Fruit fly (Drosophila melanogaster) whole organism, embryonic: Measurements from ENCODE around the gene CG32066.

Experiments
- Atf3 ChIP-seq: fragments of 200-800 bp; sonication (Bioruptor generic); optimal IDR thresholded peaks from 3 replicates; lab custom pipeline; 2016; ENCODE audit warnings: missing biosample characterization, missing genetic modification characterization
- B-H1 ChIP-seq: fragments of 200-800 bp; sonication (Bioruptor generic); IDR thresholded peaks from 3 replicates; pipeline ENCODE4 v1.3.6; 2022; ENCODE audit warnings: missing biosample characterization, missing genetic modification characterization
- Bgb ChIP-seq: fragments of 200-800 bp; sonication (Bioruptor generic); IDR thresholded peaks from 2 replicates; pipeline ENCODE4 v1.3.6; 2022; ENCODE audit warnings: missing biosample characterization, missing genetic modification characterization; ENCODE audit not compliant: partially characterized antibody
- Blimp-1 ChIP-seq: fragments of 200-800 bp; sonication (Bioruptor generic); optimal IDR thresholded peaks from 3 replicates; lab custom pipeline; 2018; ENCODE audit warnings: missing biosample characterization, missing genetic modification characterization, mild to moderate bottlenecking, moderate library complexity, missing genetic modification reagents
- CG10543 ChIP-seq: fragments of 200-800 bp; sonication (Bioruptor generic); optimal IDR thresholded peaks from 3 replicates; lab custom pipeline; 2017; ENCODE audit warnings: missing biosample characterization, mild to moderate bottlenecking, missing genetic modification characterization, moderate library complexity
- CG11504 ChIP-seq: fragments of 200-800 bp; sonication (Bioruptor generic); optimal IDR thresholded peaks from 3 replicates; lab custom pipeline; 2019; ENCODE audit warnings: missing biosample characterization, mild to moderate bottlenecking, missing genetic modification characterization, moderate library complexity
- CG12219 ChIP-seq: fragments of 200-800 bp; sonication (Bioruptor generic); optimal IDR thresholded peaks from 3 replicates; lab custom pipeline; 2018; ENCODE audit warnings: missing biosample characterization, mild to moderate bottlenecking, missing genetic modification characterization
- CG13296 ChIP-seq: fragments of 200-800 bp; sonication (Bioruptor generic); optimal IDR thresholded peaks from 3 replicates; lab custom pipeline; 2018; ENCODE audit warnings: missing biosample characterization, mild to moderate bottlenecking, missing genetic modification characterization
- CG13424 ChIP-seq: fragments of 200-800 bp; sonication (Bioruptor generic); optimal IDR thresholded peaks from 2 replicates; lab custom pipeline; 2019; ENCODE audit warnings: missing biosample characterization, mild to moderate bottlenecking, missing genetic modification characterization, moderate library complexity
- CG14014 ChIP-seq: fragments of 200-800 bp; sonication (Bioruptor generic); IDR thresholded peaks from 2 replicates; pipeline ENCODE4 v1.3.6; 2022; ENCODE audit warnings: missing biosample characterization, missing genetic modification characterization
- CG14965 ChIP-seq: fragments of 200-800 bp; sonication (Bioruptor generic); optimal IDR thresholded peaks from 2 replicates; lab custom pipeline; 2016; ENCODE audit warnings: missing biosample characterization, missing genetic modification characterization, borderline replicate concordance
- CG15011 ChIP-seq: fragments of 200-800 bp; sonication (Bioruptor generic); optimal IDR thresholded peaks from 3 replicates; lab custom pipeline; 2018; ENCODE audit warnings: missing biosample characterization, mild to moderate bottlenecking, missing genetic modification characterization
- CG15601 ChIP-seq: fragments of 200-800 bp; sonication (Bioruptor generic); optimal IDR thresholded peaks from 3 replicates; lab custom pipeline; 2019; ENCODE audit warnings: missing biosample characterization, mild to moderate bottlenecking, missing genetic modification characterization, moderate library complexity
- CG1832 ChIP-seq: fragments of 200-800 bp; sonication (Bioruptor generic); optimal IDR thresholded peaks from 2 replicates; lab custom pipeline; 2017; ENCODE audit warnings: missing biosample characterization, mild to moderate bottlenecking, missing genetic modification characterization, inconsistent platforms
- CG31388 ChIP-seq: fragments of 200-800 bp; sonication (Bioruptor generic); optimal IDR thresholded peaks from 2 replicates; lab custom pipeline; 2016; ENCODE audit warnings: missing biosample characterization, missing genetic modification characterization
- CG4282 ChIP-seq: fragments of 200-800 bp; sonication (Bioruptor generic); optimal IDR thresholded peaks from 2 replicates; lab custom pipeline; 2016; ENCODE audit warnings: missing biosample characterization, missing genetic modification characterization
- CG4360 ChIP-seq: fragments of 200-800 bp; sonication (Bioruptor generic); IDR thresholded peaks from 2 replicates; pipeline ENCODE4 v1.3.6; 2022; ENCODE audit warnings: missing biosample characterization, missing genetic modification characterization
- CG4424 ChIP-seq: fragments of 200-800 bp; sonication (Bioruptor generic); optimal IDR thresholded peaks from 3 replicates; lab custom pipeline; 2016; ENCODE audit warnings: missing biosample characterization, missing genetic modification characterization
- CG5245 ChIP-seq: fragments of 200-800 bp; sonication (Bioruptor generic); optimal IDR thresholded peaks from 3 replicates; lab custom pipeline; 2016; ENCODE audit warnings: missing biosample characterization, missing genetic modification characterization
- CG6254 ChIP-seq: fragments of 200-800 bp; sonication (Bioruptor generic); optimal IDR thresholded peaks from 3 replicates; lab custom pipeline; 2017; ENCODE audit warnings: mild to moderate bottlenecking, missing biosample characterization, missing genetic modification reagents, missing genetic modification characterization
- CG6654 ChIP-seq: fragments of 200-800 bp; sonication (Bioruptor generic); optimal IDR thresholded peaks from 2 replicates; lab custom pipeline; 2017; ENCODE audit warnings: missing biosample characterization, mild to moderate bottlenecking, missing genetic modification characterization
- CG6765 ChIP-seq: fragments of 200-800 bp; sonication (Bioruptor generic); optimal IDR thresholded peaks from 3 replicates; lab custom pipeline; 2017; ENCODE audit warnings: missing biosample characterization, mild to moderate bottlenecking, missing genetic modification characterization
- CG9876 ChIP-seq: fragments of 200-800 bp; sonication (Bioruptor generic); optimal IDR thresholded peaks from 2 replicates; lab custom pipeline; 2016; ENCODE audit warnings: missing biosample characterization, missing genetic modification characterization
- Dfd ChIP-seq, 2 experiments: fragments of >200 bp; optimal IDR thresholded peaks; 2 replicates each; lab custom pipeline; 2017; ENCODE audit warnings: missing biosample characterization in 2 of 2, missing genetic modification characterization in 2 of 2
- Doc3 ChIP-seq: fragments of 200-800 bp; sonication (Bioruptor generic); IDR thresholded peaks from 3 replicates; pipeline ENCODE4 v1.3.6; 2022; ENCODE audit warnings: missing biosample characterization, missing genetic modification characterization; ENCODE audit not compliant: partially characterized antibody
- Gug ChIP-seq: fragments of 200-800 bp; sonication (Bioruptor generic); IDR thresholded peaks from 4 replicates; pipeline ENCODE4 v1.3.6; 2022; ENCODE audit warnings: missing biosample characterization, missing genetic modification characterization
- Hey ChIP-seq: fragments of 200-800 bp; sonication (Bioruptor generic); optimal IDR thresholded peaks from 3 replicates; lab custom pipeline; 2018; ENCODE audit warnings: missing biosample characterization, mild to moderate bottlenecking, missing genetic modification characterization
- Hsf ChIP-seq: fragments of 200-800 bp; sonication (Bioruptor generic); optimal IDR thresholded peaks from 3 replicates; lab custom pipeline; 2016; ENCODE audit warnings: missing biosample characterization, missing genetic modification characterization
- Lhr ChIP-seq: fragments of 200-800 bp; sonication (Bioruptor generic); optimal IDR thresholded peaks from 3 replicates; lab custom pipeline; 2017; ENCODE audit warnings: mild to moderate bottlenecking, missing biosample characterization, missing genetic modification reagents, missing genetic modification characterization
- Myb ChIP-seq: fragments of 200-800 bp; sonication (Bioruptor generic); optimal IDR thresholded peaks from 2 replicates; lab custom pipeline; 2016; ENCODE audit warnings: missing biosample characterization, missing genetic modification characterization
- Optix ChIP-seq: fragments of 200-800 bp; sonication (Bioruptor generic); IDR thresholded peaks from 3 replicates; pipeline ENCODE4 v1.3.6; 2022; ENCODE audit warnings: missing biosample characterization, missing genetic modification characterization
- Ssrp ChIP-seq: fragments of 200-800 bp; sonication (Bioruptor generic); optimal IDR thresholded peaks from 2 replicates; lab custom pipeline; 2018; ENCODE audit warnings: missing biosample characterization, mild to moderate bottlenecking, missing genetic modification characterization, moderate library complexity
- Stat92E ChIP-seq, 3 experiments: fragments of >200 bp in 2 of 3; fragments of 200-800 bp in 1 of 3; sonication (Bioruptor generic) in 1 of 3; optimal IDR thresholded peaks; 2 replicates each; lab custom pipeline; 2017 to 2019; ENCODE audit warnings: missing biosample characterization in 3 of 3, missing genetic modification characterization in 3 of 3, mild to moderate bottlenecking in 1 of 3, moderate library complexity in 1 of 3
- Xbp1 ChIP-seq: fragments of 200-800 bp; sonication (Bioruptor generic); optimal IDR thresholded peaks from 3 replicates; lab custom pipeline; 2016; ENCODE audit warnings: missing biosample characterization, mild to moderate bottlenecking, missing genetic modification characterization
- ac ChIP-seq: fragments of 200-800 bp; sonication (Bioruptor generic); optimal IDR thresholded peaks from 3 replicates; lab custom pipeline; 2017; ENCODE audit warnings: missing biosample characterization, mild to moderate bottlenecking, missing genetic modification characterization
- bab2 ChIP-seq: fragments of 200-800 bp; sonication (Bioruptor generic); optimal IDR thresholded peaks from 2 replicates; lab custom pipeline; 2016; ENCODE audit warnings: missing biosample characterization, missing genetic modification characterization
- br ChIP-seq: fragments of >200 bp; optimal IDR thresholded peaks from 2 replicates; lab custom pipeline; 2017
- ci ChIP-seq: fragments of 200-800 bp; sonication (Bioruptor generic); IDR thresholded peaks from 3 replicates; pipeline ENCODE4 v1.3.6; 2022; ENCODE audit warnings: missing biosample characterization, missing genetic modification characterization
- crc ChIP-seq: fragments of 200-800 bp; sonication (Bioruptor generic); optimal IDR thresholded peaks from 2 replicates; lab custom pipeline; 2016; ENCODE audit warnings: missing biosample characterization, missing genetic modification characterization
- crp ChIP-seq, 2 experiments: fragments of 200-800 bp; sonication (Bioruptor generic); optimal IDR thresholded peaks; 2 replicates in 1 of 2; 3 replicates in 1 of 2; lab custom pipeline; 2017; ENCODE audit warnings: missing biosample characterization in 2 of 2, missing genetic modification characterization in 2 of 2, mild to moderate bottlenecking in 1 of 2, moderate library complexity in 1 of 2
- ems ChIP-seq: fragments of 200-800 bp; sonication (Bioruptor generic); optimal IDR thresholded peaks from 3 replicates; lab custom pipeline; 2016; ENCODE audit warnings: missing biosample characterization, missing genetic modification characterization
- gem ChIP-seq: fragments of 200-800 bp; sonication (Bioruptor generic); optimal IDR thresholded peaks from 2 replicates; lab custom pipeline; 2019; ENCODE audit warnings: missing biosample characterization, mild to moderate bottlenecking, missing genetic modification characterization, moderate library complexity
- hth ChIP-seq: fragments of >200 bp; optimal IDR thresholded peaks from 2 replicates; lab custom pipeline; 2017; ENCODE audit warnings: inconsistent platforms
- jing ChIP-seq: fragments of 200-800 bp; sonication (Bioruptor generic); optimal IDR thresholded peaks from 2 replicates; lab custom pipeline; 2018; ENCODE audit warnings: missing biosample characterization, mild to moderate bottlenecking, missing genetic modification characterization
- pho ChIP-seq: fragments of 200-800 bp; sonication (Bioruptor generic); optimal IDR thresholded peaks from 2 replicates; lab custom pipeline; 2016; ENCODE audit warnings: missing biosample characterization, missing genetic modification characterization
- rib ChIP-seq: fragments of 200-800 bp; sonication (Bioruptor generic); IDR thresholded peaks from 2 replicates; pipeline ENCODE4 v1.3.6; 2022; ENCODE audit warnings: missing biosample characterization, missing genetic modification characterization
- salm ChIP-seq: fragments of 200-800 bp; sonication (Bioruptor generic); optimal IDR thresholded peaks from 2 replicates; lab custom pipeline; 2018; ENCODE audit warnings: missing biosample characterization, mild to moderate bottlenecking, missing genetic modification characterization
- so ChIP-seq: fragments of 200-800 bp; sonication (Bioruptor generic); IDR thresholded peaks from 3 replicates; pipeline ENCODE4 v1.3.6; 2022; ENCODE audit warnings: missing biosample characterization, missing genetic modification characterization
- tna ChIP-seq: fragments of 200-800 bp; sonication (Bioruptor generic); IDR thresholded peaks from 2 replicates; pipeline ENCODE4 v1.3.6; 2022; ENCODE audit warnings: missing biosample characterization, missing genetic modification characterization; ENCODE audit not compliant: partially characterized antibody
- trh ChIP-seq: fragments of 200-800 bp; sonication (Bioruptor generic); optimal IDR thresholded peaks from 2 replicates; lab custom pipeline; 2016; ENCODE audit warnings: missing biosample characterization, missing genetic modification characterization
- zen2 ChIP-seq: fragments of 200-800 bp; sonication (Bioruptor generic); IDR thresholded peaks from 3 replicates; pipeline ENCODE4 v1.3.6; 2022; ENCODE audit warnings: missing biosample characterization, missing genetic modification characterization; ENCODE audit not compliant: partially characterized antibody

Gene CG32066

dm6 chr3L:10690904-10691408, 30.1 kb upstream of the CG32066 start, which contains the start of gene CG11811 (continued):
- TF ChIP-seq CG5245 (GFP tag; lab: Kevin White, UChicago) (no peak), zen2 (peak; percentile 64; the same call in 1 of the 3 replicates), CG13296 (no peak), Myb (GFP tag; lab: Kevin White, UChicago) (peak; percentile 4), jing (GFP tag; lab: Kevin White, UChicago) (no peak), Lhr (peak; percentile 29), CG15011 (no peak), CG4360 (GFP tag; lab: Robert Waterston, UW) (no peak), crp (GFP tag; optimal IDR thresholded peaks at IDR 0.05; lab: Kevin White, UChicago) (no peak), Gug (no peak; the same call in 3 of the 4 replicates), CG14014 (GFP tag; lab: Robert Waterston, UW) (no peak; the same call in 1 of the 2 replicates), CG9876 (GFP tag; lab: Kevin White, UChicago) (no peak), CG12219 (GFP tag; lab: Kevin White, UChicago) (no peak), Optix (GFP tag; lab: Robert Waterston, UW) (no peak), B-H1 (no peak), CG14965 (GFP tag; lab: Kevin White, UChicago) (no peak), Bgb (GFP tag; lab: Robert Waterston, UW) (peak; percentile 83), ems (GFP tag; lab: Kevin White, UChicago) (no peak), CG1832 (no peak), Hsf (no peak), CG6765 (GFP tag; lab: Kevin White, UChicago) (no peak), trh (no peak), Doc3 (peak; percentile 74; the same call in 2 of the 3 replicates), salm (tag; lab: Kevin White, UChicago) (no peak), crc (GFP tag; lab: Kevin White, UChicago) (no peak), CG11504 (no peak), CG10543 (GFP tag; lab: Kevin White, UChicago) (peak; percentile 22), Xbp1 (no peak), rib (GFP tag; lab: Robert Waterston, UW) (0 out of 2 replicates have a peak, but pooled peaks have one; percentile 45), ac (GFP tag; lab: Kevin White, UChicago) (no peak), CG6654 (GFP tag; lab: Kevin White, UChicago) (no peak), gem (tag; lab: Kevin White, UChicago) (no peak), Atf3 (no peak), tna (GFP tag; lab: Robert Waterston, UW) (peak; percentile 76), hth (lab: Kevin White, UChicago) (no peak), CG15601 (no peak), br (lab: Kevin White, UChicago) (no peak), ci (GFP tag; lab: Robert Waterston, UW) (no peak), Hey (tag; lab: Kevin White, UChicago) (no peak), so (GFP tag; lab: Robert Waterston, UW) (no peak), Stat92E (GFP tag; optimal IDR thresholded peaks at IDR 0.05; lab: Kevin White, UChicago) (no peak), CG4282 (GFP tag; lab: Kevin White, UChicago) (no peak), CG31388 (GFP tag; lab: Kevin White, UChicago) (no peak), Dfd (GFP tag; optimal IDR thresholded peaks at IDR 0.05; lab: Kevin White, UChicago) (no peak), CG4424 (GFP tag; lab: Kevin White, UChicago) (no peak), Ssrp (tag; lab: Kevin White, UChicago) (no peak), bab2 (GFP tag; lab: Kevin White, UChicago) (no peak), Blimp-1 (GFP tag; lab: Kevin White, UChicago) (no peak), pho (GFP tag; lab: Kevin White, UChicago) (no peak), CG6254 (GFP tag; lab: Kevin White, UChicago) (no peak), CG13424 (tag; lab: Kevin White, UChicago) (no peak)
